Worm (Caenorhabditis elegans) whole organism, young adult: ENCODE results near the gene srt-39.

ENCODE experiments used
- F22D6.2 ChIP-seq: sonication (generic microtip); optimal IDR thresholded peaks from 2 replicates; lab custom pipeline; 2016; ENCODE audit warnings: mild to moderate bottlenecking, missing genetic modification characterization, missing compliant biosample characterization
- F52B5.7 ChIP-seq: sonication (generic microtip); optimal IDR thresholded peaks from 2 replicates; lab custom pipeline; 2016; ENCODE audit warnings: mild to moderate bottlenecking, missing genetic modification characterization, missing compliant biosample characterization
- F57A8.1 ChIP-seq: fragments of 200-800 bp; sonication (Bioruptor generic); optimal IDR thresholded peaks from 2 replicates; lab custom pipeline; 2018; ENCODE audit warnings: mild to moderate bottlenecking, missing genetic modification characterization, moderate library complexity, missing compliant biosample characterization
- atf-7 ChIP-seq: sonication (generic microtip); optimal IDR thresholded peaks from 2 replicates; lab custom pipeline; 2017; ENCODE audit warnings: mild to moderate bottlenecking, missing genetic modification characterization, missing compliant biosample characterization
- athp-1 ChIP-seq: sonication (generic microtip); optimal IDR thresholded peaks from 2 replicates; lab custom pipeline; 2017; ENCODE audit warnings: mild to moderate bottlenecking, missing genetic modification characterization, missing compliant biosample characterization
- attf-3 ChIP-seq: fragments of 200-800 bp; sonication (Bioruptor generic); conservative IDR thresholded peaks from 2 replicates; pipeline ENCODE4 v1.3.6; 2022; ENCODE audit warnings: missing genetic modification reagents, missing genetic modification characterization, missing compliant biosample characterization
- attf-6 ChIP-seq: fragments of 200-800 bp; sonication (Bioruptor generic); IDR thresholded peaks from 2 replicates; pipeline ENCODE4 v1.3.6; 2022; ENCODE audit warnings: missing genetic modification reagents, missing genetic modification characterization, missing compliant biosample characterization
- bed-2 ChIP-seq: fragments of 200-800 bp; sonication (Bioruptor generic); IDR thresholded peaks from 2 replicates; pipeline ENCODE4 v1.3.6; 2022; ENCODE audit warnings: missing genetic modification reagents, missing genetic modification characterization, missing compliant biosample characterization
- cebp-1 ChIP-seq, 2 experiments: fragments of 200-800 bp in 1 of 2; sonication (Bioruptor generic) in 1 of 2; sonication (generic microtip) in 1 of 2; IDR thresholded peaks in 1 of 2; optimal IDR thresholded peaks in 1 of 2; 2 replicates each; pipeline versions ENCODE4 v1.3.6 to Lab custom; 2017 to 2022; ENCODE audit warnings: missing compliant biosample characterization in 2 of 2, missing genetic modification characterization in 2 of 2, mild to moderate bottlenecking in 1 of 2, missing genetic modification reagents in 1 of 2, moderate library complexity in 1 of 2
- ceh-79 ChIP-seq: sonication (generic microtip); optimal IDR thresholded peaks from 2 replicates; lab custom pipeline; 2017; ENCODE audit warnings: mild to moderate bottlenecking, missing genetic modification characterization, missing compliant biosample characterization
- egrh-3 ChIP-seq: fragments of 200-800 bp; sonication (Bioruptor generic); IDR thresholded peaks from 2 replicates; pipeline ENCODE4 v1.3.6; 2022; ENCODE audit warnings: missing genetic modification reagents, missing genetic modification characterization, missing compliant biosample characterization
- ekl-4 ChIP-seq: fragments of 200-800 bp; sonication (Bioruptor generic); IDR thresholded peaks from 2 replicates; pipeline ENCODE4 v1.3.6; 2022; ENCODE audit warnings: missing genetic modification reagents, missing genetic modification characterization, missing compliant biosample characterization
- hrde-1 ChIP-seq: sonication (generic microtip); optimal IDR thresholded peaks from 2 replicates; lab custom pipeline; 2016; ENCODE audit warnings: missing genetic modification characterization, mild to moderate bottlenecking, missing compliant biosample characterization, moderate library complexity, missing genotype, missing genetic modification reagents, borderline replicate concordance
- lag-1 ChIP-seq: fragments of 200-800 bp; sonication (Bioruptor generic); IDR thresholded peaks from 2 replicates; pipeline ENCODE4 v1.3.6; 2022; ENCODE audit warnings: missing genetic modification reagents, missing genetic modification characterization, missing compliant biosample characterization
- mcd-1 ChIP-seq: fragments of 200-800 bp; sonication (Bioruptor generic); IDR thresholded peaks from 2 replicates; pipeline ENCODE4 v1.3.6; 2022; ENCODE audit warnings: missing genetic modification reagents, missing genetic modification characterization, missing compliant biosample characterization
- nhr-27 ChIP-seq: fragments of 200-800 bp; sonication (Bioruptor generic); optimal IDR thresholded peaks from 2 replicates; lab custom pipeline; 2018; ENCODE audit warnings: mild to moderate bottlenecking, missing genetic modification characterization, moderate library complexity, missing compliant biosample characterization
- nhr-80 ChIP-seq: sonication (generic microtip); optimal IDR thresholded peaks from 2 replicates; lab custom pipeline; 2016; ENCODE audit warnings: missing genetic modification characterization, missing compliant biosample characterization
- nhr-90 ChIP-seq: sonication (generic microtip); optimal IDR thresholded peaks from 2 replicates; lab custom pipeline; 2016; ENCODE audit warnings: missing genotype, mild to moderate bottlenecking, missing genetic modification characterization, missing compliant biosample characterization
- rpc-1 ChIP-seq, 2 experiments: fragments of 150-350 bp in 1 of 2; sonication (generic microtip) in 1 of 2; optimal IDR thresholded peaks; 2 replicates each; lab custom pipeline; 2014 to 2018; ENCODE audit warnings: missing biosample characterization in 1 of 2, missing genetic modification characterization in 1 of 2, missing genetic modification reagents in 1 of 2, missing genotype in 1 of 2
- snpc-1.3 ChIP-seq: sonication (generic microtip); optimal IDR thresholded peaks from 2 replicates; lab custom pipeline; 2017; ENCODE audit warnings: missing genetic modification characterization, mild to moderate bottlenecking, missing compliant biosample characterization, antibody characterized with exemption, moderate library complexity, missing genotype, missing genetic modification reagents; ENCODE audit not compliant: insufficient read depth
- tbp1 ChIP-seq: fragments of 200-800 bp; sonication (Bioruptor generic); optimal IDR thresholded peaks from 2 replicates; lab custom pipeline; 2018; ENCODE audit warnings: mild to moderate bottlenecking, missing genetic modification characterization, missing compliant biosample characterization
- tlf-1 ChIP-seq: fragments of 200-800 bp; sonication (Bioruptor generic); optimal IDR thresholded peaks from 2 replicates; lab custom pipeline; 2018; ENCODE audit warnings: mild to moderate bottlenecking, missing genetic modification characterization, missing compliant biosample characterization

srt-39 gene

DNA sequence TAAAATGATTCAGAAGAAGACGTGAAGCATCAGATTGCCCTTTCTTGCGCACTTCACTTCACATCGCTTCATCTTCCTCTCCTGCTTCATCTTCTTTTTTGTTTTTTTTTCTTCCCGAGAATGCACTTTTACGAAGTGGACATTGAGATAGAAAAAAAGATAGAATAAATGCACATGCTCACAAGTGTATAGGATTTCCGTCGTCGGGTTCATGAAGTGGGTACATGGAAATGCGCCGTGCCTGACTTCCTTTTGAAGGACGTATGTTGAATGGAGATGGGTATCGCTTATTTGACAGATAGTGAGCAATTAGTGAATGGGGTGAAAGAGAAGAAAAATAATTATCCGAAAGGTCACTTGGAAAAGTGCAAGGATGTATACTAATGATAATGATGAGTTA is 45.4 kb downstream of the srt-39 start:
- TF ChIP-seq F22D6.2 (tag; lab: Kevin White, UChicago), result no peak
- TF ChIP-seq ekl-4 (GFP tag; lab: Robert Waterston, UW), result no peak
- TF ChIP-seq lag-1, result no peak
- no peak for TF ChIP-seq nhr-27 (tag; lab: Kevin White, UChicago)
- TF ChIP-seq bed-2 (GFP tag; lab: Robert Waterston, UW), result no peak
- no peak for TF ChIP-seq cebp-1 (GFP tag; IDR thresholded peaks at IDR 0.05; lab: Robert Waterston, UW)
- no peak for TF ChIP-seq cebp-1 (tag; optimal IDR thresholded peaks at IDR 0.05; lab: Kevin White, UChicago)
- no peak for TF ChIP-seq tbp1

DNA sequence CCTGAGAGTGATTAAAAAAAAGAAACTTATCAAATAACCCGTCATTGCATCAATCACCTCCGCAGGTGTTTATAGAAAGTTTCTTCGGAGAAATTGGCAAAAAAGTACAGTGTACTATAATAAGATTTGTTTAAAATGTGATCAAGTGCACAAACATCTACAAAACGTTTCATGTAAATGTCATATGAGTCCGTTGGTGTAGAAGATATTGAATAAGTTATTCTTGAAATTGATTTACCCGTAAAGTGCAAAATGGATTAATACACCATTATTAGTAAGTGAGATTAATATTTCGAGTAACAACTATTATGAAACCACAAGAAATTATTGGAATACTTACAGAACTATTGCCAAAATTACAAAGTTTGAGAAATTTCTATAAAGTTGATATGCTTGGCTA is 46.4 kb downstream of the srt-39 start:
- no peak for TF ChIP-seq bed-2 (GFP tag; lab: Robert Waterston, UW)
- no peak for TF ChIP-seq attf-3 (GFP tag; lab: Robert Waterston, UW)
- TF ChIP-seq hrde-1 (tag; lab: Kevin White, UChicago), result no peak
- no peak for TF ChIP-seq tlf-1 (GFP tag; lab: Kevin White, UChicago)
- no peak for TF ChIP-seq snpc-1.3 (tag; lab: Kevin White, UChicago)
- no peak for TF ChIP-seq F57A8.1
- no peak for TF ChIP-seq atf-7 (tag; lab: Kevin White, UChicago)
- no peak for TF ChIP-seq F52B5.7 (tag; lab: Kevin White, UChicago)
- no peak for TF ChIP-seq ceh-79 (tag; lab: Kevin White, UChicago)
- no peak for TF ChIP-seq mcd-1 (GFP tag; lab: Robert Waterston, UW)
- no peak for TF ChIP-seq nhr-90 (tag; lab: Kevin White, UChicago)

DNA sequence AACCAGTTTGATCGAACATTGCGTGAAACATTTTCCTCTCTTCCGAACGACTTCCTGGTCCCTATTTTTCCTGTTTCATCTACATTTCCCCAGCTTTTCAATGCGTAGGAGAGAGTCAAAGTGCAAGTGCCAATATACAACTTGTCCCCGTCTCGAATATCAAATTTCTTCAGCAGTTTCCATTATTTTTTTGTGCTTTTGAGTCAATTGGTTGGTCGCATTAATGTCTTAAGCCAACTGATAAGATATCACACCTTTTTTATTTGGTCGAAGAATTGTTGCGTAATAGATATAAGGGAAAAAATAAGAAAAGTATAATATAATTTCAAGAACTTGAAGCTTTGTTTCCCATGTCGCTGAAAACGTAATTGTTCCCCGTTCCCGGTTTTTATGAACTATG is 47.7 kb downstream of the srt-39 start:
- peak; percentile 65 for TF ChIP-seq nhr-80 (tag; lab: Kevin White, UChicago)
- no peak for TF ChIP-seq attf-6 (GFP tag; lab: Robert Waterston, UW)

DNA sequence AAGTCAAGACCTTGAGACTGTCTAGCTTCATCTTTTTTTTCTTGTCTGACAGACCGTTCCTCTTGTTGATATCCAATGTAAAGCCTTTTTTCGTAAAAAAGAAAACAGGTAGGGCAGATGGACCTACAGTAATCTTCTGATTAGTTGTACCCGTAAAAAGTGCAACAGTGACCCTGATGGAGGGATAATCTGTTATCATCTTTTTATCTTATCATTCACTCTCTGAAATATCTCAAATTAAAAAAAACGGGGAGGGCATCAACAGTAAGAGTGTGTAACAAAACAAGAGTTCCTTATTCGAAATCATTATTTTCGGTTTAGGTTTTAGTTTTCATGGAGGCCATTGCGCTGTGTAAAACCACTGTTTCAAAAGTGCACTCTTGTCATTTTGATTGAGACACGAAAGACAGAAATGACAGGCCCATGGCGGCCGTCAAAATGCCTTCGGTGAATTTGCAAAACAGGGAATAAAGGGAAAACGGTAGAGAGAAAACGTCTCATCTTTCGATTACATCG is 49.0 kb downstream of the srt-39 start:
- TF ChIP-seq egrh-3 (GFP tag; lab: Robert Waterston, UW) (no peak), nhr-80 (tag; lab: Kevin White, UChicago) (peak; percentile 7), athp-1 (no peak), bed-2 (GFP tag; lab: Robert Waterston, UW) (no peak)

DNA sequence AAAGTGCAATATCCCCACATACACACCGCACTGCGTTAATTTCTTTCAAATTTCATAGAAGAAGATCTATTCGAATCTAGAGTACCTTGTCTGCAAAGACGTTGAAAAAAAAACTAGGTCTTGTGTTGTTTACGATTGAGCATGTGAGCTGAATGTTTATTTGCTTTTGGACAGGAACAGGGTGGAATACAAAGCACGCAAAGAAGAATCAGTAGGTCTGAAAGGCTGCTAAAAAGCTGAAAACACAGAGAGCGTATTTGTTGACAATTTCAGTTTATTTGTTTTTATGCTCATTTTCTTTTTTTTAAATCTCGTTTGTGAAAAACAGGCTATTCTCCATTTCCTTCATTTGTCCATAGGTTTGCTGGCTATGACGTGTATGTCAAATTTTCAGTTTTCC is 50.3 kb downstream of the srt-39 start:
- TF ChIP-seq rpc-1 (optimal IDR thresholded peaks at IDR 0.05; lab: Kevin White, UChicago), result no peak
- no peak for TF ChIP-seq rpc-1 (tag; optimal IDR thresholded peaks at IDR 0.05; lab: Kevin White, UChicago)
- TF ChIP-seq, all 124 proteins: peak for 0
